Worm (Caenorhabditis elegans) whole organism, young adult: ENCODE measurements around the gene srxa-12.

Source experiments
- T07F8.4 ChIP-seq: sonication (generic microtip); optimal IDR thresholded peaks from 2 replicates; lab custom pipeline; 2016; ENCODE audit warnings: mild to moderate bottlenecking, missing genetic modification characterization, moderate library complexity, missing compliant biosample characterization
- Y53G8AR.9 ChIP-seq: fragments of 200-800 bp; sonication (Bioruptor generic); conservative IDR thresholded peaks from 2 replicates; pipeline ENCODE4 v1.3.6; 2022; ENCODE audit warnings: missing genetic modification reagents, missing genetic modification characterization, missing compliant biosample characterization
- ama-1 ChIP-seq, 3 experiments: fragments of 150-350 bp in 1 of 3; sonication (generic microtip) in 2 of 3; optimal IDR thresholded peaks; 2 replicates each; lab custom pipeline; 2014 to 2018; ENCODE audit warnings: missing biosample characterization in 2 of 3, missing genetic modification characterization in 2 of 3, missing genetic modification reagents in 2 of 3
- bed-1 ChIP-seq: fragments of 200-800 bp; sonication (Bioruptor generic); IDR thresholded peaks from 2 replicates; pipeline ENCODE4 v1.3.6; 2022; ENCODE audit warnings: missing genetic modification reagents, missing genetic modification characterization, missing compliant biosample characterization
- hrde-1 ChIP-seq: sonication (generic microtip); optimal IDR thresholded peaks from 2 replicates; lab custom pipeline; 2016; ENCODE audit warnings: missing genetic modification characterization, mild to moderate bottlenecking, missing compliant biosample characterization, moderate library complexity, missing genotype, missing genetic modification reagents, borderline replicate concordance
- lag-1 ChIP-seq: fragments of 200-800 bp; sonication (Bioruptor generic); IDR thresholded peaks from 2 replicates; pipeline ENCODE4 v1.3.6; 2022; ENCODE audit warnings: missing genetic modification reagents, missing genetic modification characterization, missing compliant biosample characterization
- let-526 ChIP-seq: fragments of 200-800 bp; sonication (Bioruptor generic); IDR thresholded peaks from 2 replicates; pipeline ENCODE4 v1.3.6; 2022; ENCODE audit warnings: missing genetic modification reagents, missing genetic modification characterization, missing compliant biosample characterization
- mes-4 ChIP-seq: sonication (generic microtip); optimal IDR thresholded peaks from 2 replicates; lab custom pipeline; 2016; ENCODE audit warnings: missing genotype, missing genetic modification characterization, missing compliant biosample characterization
- nhr-90 ChIP-seq: sonication (generic microtip); optimal IDR thresholded peaks from 2 replicates; lab custom pipeline; 2016; ENCODE audit warnings: missing genotype, mild to moderate bottlenecking, missing genetic modification characterization, missing compliant biosample characterization
- sea-2 ChIP-seq: fragments of 200-800 bp; sonication (Bioruptor generic); IDR thresholded peaks from 2 replicates; pipeline ENCODE4 v1.3.6; 2022; ENCODE audit warnings: missing genetic modification characterization, missing compliant biosample characterization
- snpc-3.4 ChIP-seq: sonication (generic microtip); optimal IDR thresholded peaks from 2 replicates; lab custom pipeline; 2017; ENCODE audit warnings: missing genetic modification characterization, mild to moderate bottlenecking, missing compliant biosample characterization, antibody characterized with exemption, moderate library complexity, missing genotype, missing genetic modification reagents
- tbp1 ChIP-seq: fragments of 200-800 bp; sonication (Bioruptor generic); optimal IDR thresholded peaks from 2 replicates; lab custom pipeline; 2018; ENCODE audit warnings: mild to moderate bottlenecking, missing genetic modification characterization, missing compliant biosample characterization

DNA sequence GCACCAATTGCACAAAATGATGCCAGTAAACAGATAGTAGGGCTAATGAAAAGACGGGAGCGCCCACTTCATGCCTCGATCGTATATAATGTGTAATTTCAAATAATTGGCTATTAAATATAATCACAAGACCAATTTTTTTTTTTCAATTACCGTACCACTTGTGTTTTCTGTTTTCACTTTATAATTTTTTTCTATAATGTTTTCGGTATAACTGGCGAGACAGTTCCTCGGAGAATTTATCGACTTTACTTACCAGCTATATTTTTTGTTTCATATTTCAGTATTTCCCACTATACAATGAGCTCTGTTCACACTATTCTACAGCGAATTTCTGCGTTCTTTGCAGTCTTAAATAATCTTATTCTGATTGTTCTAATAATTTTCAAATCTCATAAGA is 10.3 kb upstream of the srxa-12 start, which contains the start of gene str-252:
- TF ChIP-seq T07F8.4 (no peak), tbp1 (GFP tag; lab: Kevin White, UChicago) (no peak), snpc-3.4 (tag; lab: Kevin White, UChicago) (no peak), bed-1 (no peak), sea-2 (GFP tag; lab: Robert Waterston, UW) (no peak), ama-1 (optimal IDR thresholded peaks at IDR 0.05; lab: Kevin White, UChicago) (no peak), ama-1 (GFP tag; optimal IDR thresholded peaks at IDR 0.05; lab: Kevin White, UChicago) (no peak), Y53G8AR.9 (GFP tag; lab: Robert Waterston, UW) (no peak), mes-4 (tag; lab: Kevin White, UChicago) (no peak), lag-1 (GFP tag; lab: Robert Waterston, UW) (no peak), let-526 (no peak), hrde-1 (tag; lab: Kevin White, UChicago) (no peak), nhr-90 (tag; lab: Kevin White, UChicago) (no peak)
